Worm (Caenorhabditis elegans): ENCODE measurements around the gene R08D7.5.

The R08D7.5 gene

ce11 chrIII:8929723-8930122 is 44.2 kb upstream of the R08D7.5 start, which contains the start of gene arrd-15:
TSS of gene arrd-15 (plus strand) at chrIII:8930023.
- TF ChIP-seq fkh-4 (tag; optimal IDR thresholded peaks at IDR 0.05; ENCODE audit: borderline replicate concordance) = no peak
- TF ChIP-seq nhr-85 (tag) = no peak
- TF ChIP-seq elt-2 (tag; optimal IDR thresholded peaks at IDR 0.05) = no peak
- no peak for TF ChIP-seq isw-1 (GFP tag; IDR thresholded peaks at IDR 0.05)
- no peak for TF ChIP-seq nhr-47 (tag; optimal IDR thresholded peaks at IDR 0.05)
- TF ChIP-seq lin-39 (tag; optimal IDR thresholded peaks at IDR 0.05) = no peak
- TF ChIP-seq ceh-90 (tag; optimal IDR thresholded peaks at IDR 0.05) = no peak
- TF ChIP-seq nhr-19 (GFP tag; conservative IDR thresholded peaks at IDR 0.05) = no peak
- no peak for TF ChIP-seq jun-1 (tag; optimal IDR thresholded peaks at IDR 0.05)
- no peak for TF ChIP-seq nhr-76 (tag; optimal IDR thresholded peaks at IDR 0.05)
- TF ChIP-seq tlp-1 (tag; optimal IDR thresholded peaks at IDR 0.05) = no peak
- no peak for TF ChIP-seq ces-1 (GFP tag; optimal IDR thresholded peaks at IDR 0.05)
- no peak for TF ChIP-seq ceh-88 (GFP tag; IDR thresholded peaks at IDR 0.05)
- TF ChIP-seq lsy-2 (tag; optimal IDR thresholded peaks at IDR 0.05) = no peak

- TF ChIP-seq lsy-2 (tag; optimal IDR thresholded peaks at IDR 0.05) (peak in 1 of 2 experiments; percentile 21), zip-4 (GFP tag; optimal IDR thresholded peaks at IDR 0.05) (no peak), nhr-47 (tag; optimal IDR thresholded peaks at IDR 0.05) (no peak), Y116A8C.19 (tag; optimal IDR thresholded peaks at IDR 0.05; ENCODE audit: borderline replicate concordance) (no peak), lir-3 (tag; optimal IDR thresholded peaks at IDR 0.05; ENCODE audit: poor library complexity) (no peak), nhr-28 (tag; optimal IDR thresholded peaks at IDR 0.05) (no peak), isw-1 (GFP tag; IDR thresholded peaks at IDR 0.05) (no peak), mep-1 (tag; optimal IDR thresholded peaks at IDR 0.05) (no peak), unc-62 (GFP tag; optimal IDR thresholded peaks at IDR 0.05) (no peak), fkh-4 (tag; optimal IDR thresholded peaks at IDR 0.05; ENCODE audit: borderline replicate concordance) (no peak), F16B12.6 (tag; optimal IDR thresholded peaks at IDR 0.05) (no peak), ceh-88 (GFP tag; IDR thresholded peaks at IDR 0.05) (no peak), nhr-11 (tag; optimal IDR thresholded peaks at IDR 0.05) (no peak), ets-5 (GFP tag; IDR thresholded peaks at IDR 0.05) (no peak), ceh-82 (tag; optimal IDR thresholded peaks at IDR 0.05) (peak in 1 of 3 experiments; percentile 14), unc-98 (GFP tag; IDR thresholded peaks at IDR 0.05) (no peak), lin-14 (GFP tag; optimal IDR thresholded peaks at IDR 0.05) (peak; percentile 54), nhr-71 (tag; optimal IDR thresholded peaks at IDR 0.05) (peak; percentile 0), egl-13 (tag; optimal IDR thresholded peaks at IDR 0.05) (no peak)
Observed at ce11 chrIII:8933696-8934095, 40.2 kb upstream of the R08D7.5 start.

- no peak for TF ChIP-seq lir-3 (tag; optimal IDR thresholded peaks at IDR 0.05; ENCODE audit: poor library complexity)
- no peak for TF ChIP-seq grh-1 (GFP tag; IDR thresholded peaks at IDR 0.05)
- no peak for TF ChIP-seq unc-86 (tag; optimal IDR thresholded peaks at IDR 0.05)
- no peak for TF ChIP-seq ets-5 (GFP tag; IDR thresholded peaks at IDR 0.05)
- no peak for TF ChIP-seq ama-1 (optimal IDR thresholded peaks at IDR 0.05)
- no peak for TF ChIP-seq snpc-4 (tag; optimal IDR thresholded peaks at IDR 0.05)
- no peak for TF ChIP-seq efl-1 (optimal IDR thresholded peaks at IDR 0.05)
- peak in 1 of 2 experiments; percentile 91 for TF ChIP-seq efl-1 (GFP tag; optimal IDR thresholded peaks at IDR 0.05 in 1 of 2)
- no peak for TF ChIP-seq aly-2 (tag; optimal IDR thresholded peaks at IDR 0.05)
Observed at ce11 chrIII:8934378-8934777, 39.5 kb upstream of the R08D7.5 start.

- TF ChIP-seq nhr-237 (tag; optimal IDR thresholded peaks at IDR 0.05) = peak; percentile 18
- peak; percentile 50 for TF ChIP-seq elt-2 (tag; optimal IDR thresholded peaks at IDR 0.05)
- peak; percentile 38 to 68 (median 60) for TF ChIP-seq dpl-1 (GFP tag; optimal IDR thresholded peaks at IDR 0.05)
- peak; percentile 86 for TF ChIP-seq snu-23 (GFP tag; optimal IDR thresholded peaks at IDR 0.05)
- TF ChIP-seq lin-15B (tag; optimal IDR thresholded peaks at IDR 0.05) = no peak
- peak; percentile 76 for TF ChIP-seq nhr-19 (GFP tag; conservative IDR thresholded peaks at IDR 0.05)
- peak; percentile 27 for TF ChIP-seq aly-2 (tag; optimal IDR thresholded peaks at IDR 0.05)
- no peak for TF ChIP-seq hpl-2 (GFP tag; optimal IDR thresholded peaks at IDR 0.05)
- no peak for TF ChIP-seq unc-62 (GFP tag; optimal IDR thresholded peaks at IDR 0.05)
- peak; percentile 72 for TF ChIP-seq skn-1 (tag; optimal IDR thresholded peaks at IDR 0.05)
- TF ChIP-seq ztf-4 (tag; optimal IDR thresholded peaks at IDR 0.05) = peak; percentile 38
- peak; percentile 54 for TF ChIP-seq nhr-77 (tag; optimal IDR thresholded peaks at IDR 0.05)
- peak; percentile 32 for TF ChIP-seq unc-130 (tag; optimal IDR thresholded peaks at IDR 0.05)
- peak; percentile 77 for TF ChIP-seq lin-14 (GFP tag; optimal IDR thresholded peaks at IDR 0.05)
- TF ChIP-seq fkh-8 (tag; optimal IDR thresholded peaks at IDR 0.05) = peak; percentile 68
- peak; percentile 73 for TF ChIP-seq xbp-1 (tag; optimal IDR thresholded peaks at IDR 0.05)
- no peak for TF ChIP-seq efl-3 (GFP tag; optimal IDR thresholded peaks at IDR 0.05)
- no peak for TF ChIP-seq unc-98 (GFP tag; IDR thresholded peaks at IDR 0.05)
- TF ChIP-seq tbx-2 (tag; optimal IDR thresholded peaks at IDR 0.05) = peak; percentile 73
- no peak for TF ChIP-seq sptf-1 (tag; optimal IDR thresholded peaks at IDR 0.05)
- peak; percentile 35 for TF ChIP-seq isw-1 (GFP tag; IDR thresholded peaks at IDR 0.05)
Observed at ce11 chrIII:8937571-8937970, 36.4 kb upstream of the R08D7.5 start.
